Fruit fly (Drosophila melanogaster): ENCODE measurements around the gene CG14384.
A peak's percentile ranks its signal among the peaks of the same experiment; 100 is the strongest.

Gene CG14384

DNA sequence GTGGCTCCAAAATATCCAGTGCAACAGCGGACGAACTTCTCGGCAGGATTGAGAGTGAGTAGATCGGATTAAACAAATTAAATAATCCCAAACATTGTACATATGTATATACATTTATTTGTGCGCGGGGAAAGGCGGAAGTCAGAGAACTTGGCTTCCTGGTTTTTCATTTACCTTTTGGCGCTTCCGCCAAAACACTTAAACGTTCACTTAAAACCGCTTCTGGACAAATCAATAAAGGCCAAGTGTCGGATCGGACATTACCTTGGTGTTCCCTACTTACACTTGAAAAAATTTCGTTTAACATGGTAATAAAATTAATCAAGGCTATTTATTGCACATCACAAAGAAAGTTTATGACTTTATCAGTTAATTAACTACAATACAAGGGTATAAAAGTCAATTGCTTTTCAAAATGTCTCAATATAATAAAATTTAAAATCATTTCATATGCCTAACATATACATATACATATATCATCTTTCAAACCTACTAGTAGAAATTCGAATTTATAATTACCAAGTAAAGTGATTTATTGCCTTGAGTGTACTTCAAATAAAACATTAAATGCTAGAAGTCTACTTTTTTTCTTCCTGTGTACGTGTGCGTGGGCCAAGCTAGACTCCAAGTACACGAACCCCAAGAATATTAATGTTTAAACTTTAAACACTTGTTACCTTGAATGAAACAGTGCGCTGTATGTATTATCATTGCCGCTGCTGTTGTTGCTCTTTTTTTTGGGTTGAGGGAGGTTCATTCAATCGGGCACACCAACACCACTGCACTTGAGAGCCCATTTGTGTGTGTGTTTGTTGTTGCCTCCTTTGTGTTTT lies 14.0 kb upstream of the CG14384 start (continued):
- TF ChIP-seq eg (GFP tag; IDR thresholded peaks at IDR 0.05): peak; percentile 79
- peak; percentile 40 for TF ChIP-seq dsx (GFP tag; optimal IDR thresholded peaks at IDR 0.05; ENCODE audit: poor library complexity, severe bottlenecking)
- TF ChIP-seq esn (GFP tag; optimal IDR thresholded peaks at IDR 0.05): peak; percentile 85
- peak; percentile 77 for TF ChIP-seq CG10669 (GFP tag; optimal IDR thresholded peaks at IDR 0.05)
- TF ChIP-seq CG6808 (GFP tag; optimal IDR thresholded peaks at IDR 0.05): peak; percentile 83
- peak; percentile 84 for TF ChIP-seq CG3919 (GFP tag; optimal IDR thresholded peaks at IDR 0.05)
- peak; percentile 68 for TF ChIP-seq Hr4 (GFP tag; optimal IDR thresholded peaks at IDR 0.05)
- TF ChIP-seq Lpt (GFP tag; optimal IDR thresholded peaks at IDR 0.05): peak; percentile 40
- TF ChIP-seq CG11902 (GFP tag; optimal IDR thresholded peaks at IDR 0.05): peak; percentile 71
- peak; percentile 80 for TF ChIP-seq lz (GFP tag; optimal IDR thresholded peaks at IDR 0.05)
- TF ChIP-seq fd59A (GFP tag; optimal IDR thresholded peaks at IDR 0.05): peak; percentile 64
- TF ChIP-seq cyc (GFP tag; optimal IDR thresholded peaks at IDR 0.05): peak; percentile 77
- peak; percentile 79 for TF ChIP-seq CG8632 (GFP tag; optimal IDR thresholded peaks at IDR 0.05)
- TF ChIP-seq Eip78C (GFP tag): peak; percentile 96
- TF ChIP-seq Met (GFP tag; optimal IDR thresholded peaks at IDR 0.05): peak; percentile 77
- TF ChIP-seq Blimp-1 (GFP tag; optimal IDR thresholded peaks at IDR 0.05): peak; percentile 8
- TF ChIP-seq OdsH (GFP tag; optimal IDR thresholded peaks at IDR 0.05): peak; percentile 77
- TF ChIP-seq Hr39 (GFP tag; optimal IDR thresholded peaks at IDR 0.05): peak; percentile 67

DNA sequence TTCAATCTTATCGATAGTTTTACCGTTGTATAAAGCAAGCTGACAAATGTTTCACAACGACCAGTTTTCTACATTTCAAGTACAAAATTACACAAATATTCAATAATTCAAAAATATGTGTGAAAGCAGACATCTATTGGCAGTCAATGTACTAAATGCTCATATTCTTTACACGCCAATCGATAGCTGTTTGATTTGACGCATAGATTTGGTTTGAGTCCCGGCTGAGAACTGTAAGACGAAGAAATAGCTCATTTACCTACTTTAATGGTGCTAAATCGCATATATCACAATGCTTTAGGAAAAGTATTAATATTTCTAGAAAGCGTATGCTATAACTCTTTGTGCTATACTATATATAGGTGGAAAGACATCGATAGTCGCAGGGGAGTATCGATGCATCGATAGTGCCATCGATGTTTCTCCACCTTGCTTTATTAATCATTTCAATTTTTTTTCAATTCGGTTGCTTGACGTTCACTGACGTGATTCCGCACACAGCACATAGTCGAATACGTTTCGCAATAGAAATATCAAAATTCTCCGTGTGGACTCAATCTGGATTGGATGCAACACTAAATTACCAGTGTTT lies 13.2 kb upstream of the CG14384 start, which contains the start of gene Paip2:
Gene Paip2, plus strand, starts transcription at position 165 of the 592 bp plus-strand sequence.
- TF ChIP-seq dac (GFP tag; optimal IDR thresholded peaks at IDR 0.05): no peak
- TF ChIP-seq Lpt (GFP tag; optimal IDR thresholded peaks at IDR 0.05): no peak
- no peak for TF ChIP-seq CG11294 (GFP tag; IDR thresholded peaks at IDR 0.05)
- no peak for TF ChIP-seq eg (GFP tag; IDR thresholded peaks at IDR 0.05)
- TF ChIP-seq CG32006 (GFP tag; optimal IDR thresholded peaks at IDR 0.05): no peak
- TF ChIP-seq svp (GFP tag): peak; percentile 49
- TF ChIP-seq spab (GFP tag; optimal IDR thresholded peaks at IDR 0.05): no peak
- TF ChIP-seq CG3919 (GFP tag; optimal IDR thresholded peaks at IDR 0.05): no peak
- no peak for TF ChIP-seq Eip75B (GFP tag; optimal IDR thresholded peaks at IDR 0.05)
- TF ChIP-seq fkh (GFP tag; optimal IDR thresholded peaks at IDR 0.05): no peak
- TF ChIP-seq Sox14 (GFP tag; optimal IDR thresholded peaks at IDR 0.05): peak; percentile 43
- no peak for TF ChIP-seq OdsH (GFP tag; optimal IDR thresholded peaks at IDR 0.05)
- TF ChIP-seq pdm3 (GFP tag; optimal IDR thresholded peaks at IDR 0.05): no peak
- no peak for TF ChIP-seq fd59A (GFP tag; optimal IDR thresholded peaks at IDR 0.05)
- no peak for TF ChIP-seq CG6276 (GFP tag; optimal IDR thresholded peaks at IDR 0.05)
- no peak for TF ChIP-seq CG3032 (tag; optimal IDR thresholded peaks at IDR 0.05)
- no peak for TF ChIP-seq Ets21C (GFP tag; optimal IDR thresholded peaks at IDR 0.05)
- TF ChIP-seq fd85E (GFP tag; optimal IDR thresholded peaks at IDR 0.05): no peak
- TF ChIP-seq Eip93F (GFP tag; optimal IDR thresholded peaks at IDR 0.05): no peak
- TF ChIP-seq CG16779 (tag; optimal IDR thresholded peaks at IDR 0.05): no peak
- TF ChIP-seq Gug (GFP tag; IDR thresholded peaks at IDR 0.05): no peak
- TF ChIP-seq CG6854 (GFP tag; optimal IDR thresholded peaks at IDR 0.05): no peak
- no peak for TF ChIP-seq CG8119 (GFP tag; IDR thresholded peaks at IDR 0.05)
- TF ChIP-seq topi (GFP tag; optimal IDR thresholded peaks at IDR 0.05): peak; percentile 28
- no peak for TF ChIP-seq lz (GFP tag; optimal IDR thresholded peaks at IDR 0.05)
- TF ChIP-seq achi (GFP tag; optimal IDR thresholded peaks at IDR 0.05): peak; percentile 2
- TF ChIP-seq acj6 (GFP tag; optimal IDR thresholded peaks at IDR 0.05): no peak
- TF ChIP-seq CG10669 (GFP tag; optimal IDR thresholded peaks at IDR 0.05): no peak
- no peak for TF ChIP-seq CG34406 (GFP tag; optimal IDR thresholded peaks at IDR 0.05)
- no peak for TF ChIP-seq CG6792 (GFP tag; optimal IDR thresholded peaks at IDR 0.05)
- TF ChIP-seq CG6163 (GFP tag; IDR thresholded peaks at IDR 0.05): no peak
- TF ChIP-seq CG8319 (GFP tag; optimal IDR thresholded peaks at IDR 0.05): no peak
- no peak for TF ChIP-seq Eip78C (GFP tag)
- no peak for TF ChIP-seq CG6808 (GFP tag; optimal IDR thresholded peaks at IDR 0.05)
- TF ChIP-seq cyc (GFP tag; optimal IDR thresholded peaks at IDR 0.05): no peak
- no peak for TF ChIP-seq Met (GFP tag; optimal IDR thresholded peaks at IDR 0.05)
- peak; percentile 19 for TF ChIP-seq dsx (GFP tag; optimal IDR thresholded peaks at IDR 0.05; ENCODE audit: poor library complexity, severe bottlenecking)
